Worm (Caenorhabditis elegans) whole organism, young adult: ENCODE results near the gene efa-6.

ENCODE experiments used
- B0019.2 ChIP-seq: fragments of 200-800 bp; sonication (Bioruptor generic); conservative IDR thresholded peaks from 2 replicates; pipeline ENCODE4 v1.3.6; 2022; ENCODE audit warnings: missing genetic modification reagents, missing genetic modification characterization, missing compliant biosample characterization
- B0336.3 ChIP-seq: fragments of 200-800 bp; sonication (Bioruptor generic); IDR thresholded peaks from 2 replicates; pipeline ENCODE4 v1.3.6; 2022; ENCODE audit warnings: missing genetic modification characterization, missing compliant biosample characterization
- C06A6.2 ChIP-seq: fragments of 200-800 bp; sonication (Bioruptor generic); conservative IDR thresholded peaks from 2 replicates; pipeline ENCODE4 v1.3.6; 2022; ENCODE audit warnings: missing genetic modification characterization, missing compliant biosample characterization
- F23B12.7 ChIP-seq: sonication (generic microtip); optimal IDR thresholded peaks from 2 replicates; lab custom pipeline; 2017; ENCODE audit warnings: missing genetic modification characterization, mild to moderate bottlenecking, missing compliant biosample characterization, antibody characterized with exemption, moderate library complexity; ENCODE audit not compliant: insufficient read depth
- F37B4.10 ChIP-seq: fragments of 200-800 bp; sonication (Bioruptor generic); IDR thresholded peaks from 2 replicates; pipeline ENCODE4 v1.3.6; 2022; ENCODE audit warnings: missing genetic modification characterization, missing compliant biosample characterization
- F49E8.2 ChIP-seq: sonication (generic microtip); optimal IDR thresholded peaks from 3 replicates; lab custom pipeline; 2017; ENCODE audit warnings: missing genetic modification characterization, mild to moderate bottlenecking, missing compliant biosample characterization, antibody characterized with exemption, moderate library complexity; ENCODE audit not compliant: insufficient read depth
- F55B11.4 ChIP-seq: sonication (generic microtip); optimal IDR thresholded peaks from 2 replicates; lab custom pipeline; 2016; ENCODE audit warnings: missing compliant biosample characterization, missing genetic modification characterization, borderline replicate concordance; ENCODE audit not compliant: insufficient read depth
- F57C9.4 ChIP-seq: sonication (generic microtip); optimal IDR thresholded peaks from 2 replicates; lab custom pipeline; 2017; ENCODE audit warnings: mild to moderate bottlenecking, missing genetic modification characterization, missing compliant biosample characterization
- atf-7 ChIP-seq: sonication (generic microtip); optimal IDR thresholded peaks from 2 replicates; lab custom pipeline; 2017; ENCODE audit warnings: mild to moderate bottlenecking, missing genetic modification characterization, missing compliant biosample characterization
- attf-5 ChIP-seq: fragments of 200-800 bp; sonication (Bioruptor generic); optimal IDR thresholded peaks from 2 replicates; lab custom pipeline; 2018; ENCODE audit warnings: mild to moderate bottlenecking, missing genetic modification characterization, missing compliant biosample characterization
- bed-1 ChIP-seq: fragments of 200-800 bp; sonication (Bioruptor generic); IDR thresholded peaks from 2 replicates; pipeline ENCODE4 v1.3.6; 2022; ENCODE audit warnings: missing genetic modification reagents, missing genetic modification characterization, missing compliant biosample characterization
- ccch-3 ChIP-seq: fragments of 200-800 bp; sonication (Bioruptor generic); optimal IDR thresholded peaks from 2 replicates; lab custom pipeline; 2018; ENCODE audit warnings: mild to moderate bottlenecking, missing genetic modification characterization, missing compliant biosample characterization
- ceh-27 ChIP-seq: fragments of 200-800 bp; sonication (Bioruptor generic); optimal IDR thresholded peaks from 2 replicates; lab custom pipeline; 2018; ENCODE audit warnings: mild to moderate bottlenecking, missing genetic modification characterization, moderate library complexity, missing compliant biosample characterization
- ceh-40 ChIP-seq: fragments of 200-800 bp; sonication (Bioruptor generic); IDR thresholded peaks from 2 replicates; pipeline ENCODE4 v1.3.6; 2022; ENCODE audit warnings: missing genetic modification characterization, missing compliant biosample characterization
- ceh-91 ChIP-seq: fragments of 200-800 bp; sonication (Bioruptor generic); IDR thresholded peaks from 2 replicates; pipeline ENCODE4 v1.3.6; 2022; ENCODE audit warnings: missing genetic modification reagents, missing genetic modification characterization, missing compliant biosample characterization
- dox-1 ChIP-seq: fragments of 200-800 bp; sonication (Bioruptor generic); IDR thresholded peaks from 2 replicates; pipeline ENCODE4 v1.3.6; 2022; ENCODE audit warnings: missing genetic modification reagents, missing genetic modification characterization, missing compliant biosample characterization
- efl-1 ChIP-seq: fragments of 150-350 bp; optimal IDR thresholded peaks from 2 replicates; lab custom pipeline; 2014; ENCODE audit warnings: missing biosample characterization, missing genetic modification reagents, missing genetic modification characterization
- egl-18 ChIP-seq: fragments of 200-800 bp; sonication (Bioruptor generic); IDR thresholded peaks from 2 replicates; pipeline ENCODE4 v1.3.6; 2022; ENCODE audit warnings: missing genetic modification reagents, missing genetic modification characterization, missing compliant biosample characterization
- ets-4 ChIP-seq: fragments of 200-800 bp; sonication (Bioruptor generic); optimal IDR thresholded peaks from 2 replicates; lab custom pipeline; 2018; ENCODE audit warnings: mild to moderate bottlenecking, missing genetic modification characterization, missing compliant biosample characterization
- fkh-3 ChIP-seq: sonication (generic microtip); optimal IDR thresholded peaks from 2 replicates; lab custom pipeline; 2016; ENCODE audit warnings: mild to moderate bottlenecking, missing genetic modification characterization, missing compliant biosample characterization
- gei-17 ChIP-seq: fragments of 200-800 bp; sonication (Bioruptor generic); optimal IDR thresholded peaks from 2 replicates; lab custom pipeline; 2018; ENCODE audit warnings: mild to moderate bottlenecking, missing genetic modification characterization, missing compliant biosample characterization
- hlh-26 ChIP-seq: fragments of 200-800 bp; sonication (Bioruptor generic); conservative IDR thresholded peaks from 2 replicates; pipeline ENCODE4 v1.3.6; 2022; ENCODE audit warnings: missing genetic modification reagents, missing genetic modification characterization, missing compliant biosample characterization
- hrde-1 ChIP-seq: sonication (generic microtip); optimal IDR thresholded peaks from 2 replicates; lab custom pipeline; 2016; ENCODE audit warnings: missing genetic modification characterization, mild to moderate bottlenecking, missing compliant biosample characterization, moderate library complexity, missing genotype, missing genetic modification reagents, borderline replicate concordance
- lag-1 ChIP-seq: fragments of 200-800 bp; sonication (Bioruptor generic); IDR thresholded peaks from 2 replicates; pipeline ENCODE4 v1.3.6; 2022; ENCODE audit warnings: missing genetic modification reagents, missing genetic modification characterization, missing compliant biosample characterization
- let-607 ChIP-seq, 2 experiments: fragments of 200-800 bp in 1 of 2; sonication (Bioruptor generic) in 1 of 2; sonication (generic microtip) in 1 of 2; optimal IDR thresholded peaks; 2 replicates each; lab custom pipeline; 2016 to 2018; ENCODE audit warnings: mild to moderate bottlenecking in 2 of 2, missing compliant biosample characterization in 2 of 2, missing genetic modification characterization in 2 of 2, moderate library complexity in 2 of 2, missing genotype in 1 of 2
- lin-35 ChIP-seq, 3 experiments: fragments of 150-350 bp in 2 of 3; sonication (generic microtip) in 1 of 3; optimal IDR thresholded peaks; 2 replicates each; lab custom pipeline; 2014 to 2018; ENCODE audit warnings: missing biosample characterization in 3 of 3, missing genetic modification characterization in 3 of 3, missing genetic modification reagents in 3 of 3
- lsy-27 ChIP-seq: sonication (generic microtip); optimal IDR thresholded peaks from 2 replicates; lab custom pipeline; 2017; ENCODE audit warnings: missing genetic modification characterization, mild to moderate bottlenecking, missing compliant biosample characterization, antibody characterized with exemption, missing genotype, borderline replicate concordance; ENCODE audit not compliant: insufficient read depth
- madf-10 ChIP-seq: sonication (generic microtip); optimal IDR thresholded peaks from 2 replicates; lab custom pipeline; 2016; ENCODE audit warnings: mild to moderate bottlenecking, missing genetic modification characterization, missing compliant biosample characterization
- madf-3 ChIP-seq: fragments of 200-800 bp; sonication (Bioruptor generic); IDR thresholded peaks from 2 replicates; pipeline ENCODE4 v1.3.6; 2022; ENCODE audit warnings: missing genetic modification reagents, missing genetic modification characterization, missing compliant biosample characterization
- madf-6 ChIP-seq: fragments of 200-800 bp; sonication (Bioruptor generic); IDR thresholded peaks from 2 replicates; pipeline ENCODE4 v1.3.6; 2022; ENCODE audit warnings: missing genetic modification reagents, missing genetic modification characterization, missing compliant biosample characterization
- mel-28 ChIP-seq: sonication (generic microtip); optimal IDR thresholded peaks from 2 replicates; lab custom pipeline; 2016; ENCODE audit warnings: borderline replicate concordance, mild to moderate bottlenecking, missing genetic modification characterization, missing compliant biosample characterization
- nfyb-1 ChIP-seq: fragments of 200-800 bp; sonication (Bioruptor generic); IDR thresholded peaks from 2 replicates; pipeline ENCODE4 v1.3.6; 2022; ENCODE audit warnings: missing genetic modification reagents, missing genetic modification characterization, missing compliant biosample characterization
- nhr-179 ChIP-seq: sonication (generic microtip); optimal IDR thresholded peaks from 2 replicates; lab custom pipeline; 2016; ENCODE audit warnings: mild to moderate bottlenecking, missing genetic modification characterization, missing compliant biosample characterization
- nhr-80 ChIP-seq: sonication (generic microtip); optimal IDR thresholded peaks from 2 replicates; lab custom pipeline; 2016; ENCODE audit warnings: missing genetic modification characterization, missing compliant biosample characterization
- nhr-90 ChIP-seq: sonication (generic microtip); optimal IDR thresholded peaks from 2 replicates; lab custom pipeline; 2016; ENCODE audit warnings: missing genotype, mild to moderate bottlenecking, missing genetic modification characterization, missing compliant biosample characterization
- pha-4 ChIP-seq: fragments of 150-350 bp; sonication (generic microtip); optimal IDR thresholded peaks from 2 replicates; lab custom pipeline; 2014; ENCODE audit warnings: missing biosample characterization, missing genetic modification reagents, missing genetic modification characterization
- sdz-38 ChIP-seq: sonication (generic microtip); optimal IDR thresholded peaks from 2 replicates; lab custom pipeline; 2016; ENCODE audit warnings: missing genotype, missing genetic modification characterization, missing compliant biosample characterization
- sea-2 ChIP-seq: fragments of 200-800 bp; sonication (Bioruptor generic); IDR thresholded peaks from 2 replicates; pipeline ENCODE4 v1.3.6; 2022; ENCODE audit warnings: missing genetic modification characterization, missing compliant biosample characterization
- snpc-1.1 ChIP-seq: sonication (generic microtip); optimal IDR thresholded peaks from 2 replicates; lab custom pipeline; 2017; ENCODE audit warnings: missing genetic modification characterization, mild to moderate bottlenecking, missing compliant biosample characterization, antibody characterized with exemption, moderate library complexity, missing genotype, missing genetic modification reagents; ENCODE audit not compliant: insufficient read depth
- somi-1 ChIP-seq: fragments of 200-800 bp; sonication (Bioruptor generic); optimal IDR thresholded peaks from 2 replicates; lab custom pipeline; 2018; ENCODE audit warnings: mild to moderate bottlenecking, missing genetic modification characterization, missing compliant biosample characterization
- sptf-2 ChIP-seq: fragments of 200-800 bp; sonication (Bioruptor generic); optimal IDR thresholded peaks from 2 replicates; lab custom pipeline; 2018; ENCODE audit warnings: mild to moderate bottlenecking, missing genetic modification characterization, missing compliant biosample characterization
- tlf-1 ChIP-seq: fragments of 200-800 bp; sonication (Bioruptor generic); optimal IDR thresholded peaks from 2 replicates; lab custom pipeline; 2018; ENCODE audit warnings: mild to moderate bottlenecking, missing genetic modification characterization, missing compliant biosample characterization
- zfh-2 ChIP-seq: fragments of 200-800 bp; sonication (Bioruptor generic); conservative IDR thresholded peaks from 2 replicates; pipeline ENCODE4 v1.3.6; 2022; ENCODE audit warnings: missing genetic modification reagents, missing genetic modification characterization, missing compliant biosample characterization
- zim-3 ChIP-seq: sonication (generic microtip); optimal IDR thresholded peaks from 2 replicates; lab custom pipeline; 2017; ENCODE audit warnings: mild to moderate bottlenecking, missing genetic modification characterization, moderate library complexity, missing compliant biosample characterization
- ztf-18 ChIP-seq: sonication (generic microtip); optimal IDR thresholded peaks from 2 replicates; lab custom pipeline; 2016; ENCODE audit warnings: missing genotype, mild to moderate bottlenecking, missing genetic modification characterization, missing compliant biosample characterization
- ztf-22 ChIP-seq: fragments of 200-800 bp; sonication (Bioruptor generic); optimal IDR thresholded peaks from 2 replicates; lab custom pipeline; 2018; ENCODE audit warnings: mild to moderate bottlenecking, missing genetic modification characterization, moderate library complexity, missing compliant biosample characterization
- ztf-26 ChIP-seq: sonication (generic microtip); optimal IDR thresholded peaks from 2 replicates; lab custom pipeline; 2017; ENCODE audit warnings: missing genetic modification characterization, missing compliant biosample characterization
- ztf-28 ChIP-seq: fragments of 200-800 bp; sonication (Bioruptor generic); IDR thresholded peaks from 2 replicates; pipeline ENCODE4 v1.3.6; 2022; ENCODE audit warnings: missing genetic modification reagents, missing genetic modification characterization, missing compliant biosample characterization

efa-6 gene

ce11 chrIV:12594574-12594973, 19.9 kb downstream of the efa-6 start (continued):
- no peak for TF ChIP-seq tlf-1 (GFP tag; lab: Kevin White, UChicago)
- peak; percentile 76 for TF ChIP-seq zim-3 (tag; lab: Kevin White, UChicago)
- peak; percentile 13 to 44 for TF ChIP-seq let-607 (tag; optimal IDR thresholded peaks at IDR 0.05; lab: Kevin White, UChicago)
- TF ChIP-seq fkh-3: no peak
- peak; percentile 55 for TF ChIP-seq nhr-80 (tag; lab: Kevin White, UChicago)
- TF ChIP-seq ets-4 (GFP tag; lab: Kevin White, UChicago): no peak
- TF ChIP-seq F49E8.2 (tag; lab: Kevin White, UChicago): peak; percentile 2
- no peak for TF ChIP-seq pha-4 (tag; lab: Kevin White, UChicago)
- TF ChIP-seq ztf-22 (GFP tag; lab: Kevin White, UChicago): no peak
- no peak for TF ChIP-seq sea-2
- TF ChIP-seq nfyb-1 (GFP tag; lab: Robert Waterston, UW): peak; percentile 83
- no peak for TF ChIP-seq snpc-1.1 (tag; lab: Kevin White, UChicago)
- TF ChIP-seq ccch-3 (GFP tag; lab: Kevin White, UChicago): no peak
- no peak for TF ChIP-seq B0019.2
- peak; percentile 71 for TF ChIP-seq B0336.3 (GFP tag; lab: Robert Waterston, UW)
- TF ChIP-seq nhr-179 (tag; lab: Kevin White, UChicago): no peak
- peak; percentile 47 for TF ChIP-seq ceh-27 (GFP tag; lab: Kevin White, UChicago)
- peak; percentile 89 for TF ChIP-seq ztf-28 (GFP tag; lab: Robert Waterston, UW)
- peak; percentile 56 for TF ChIP-seq ceh-91 (GFP tag; lab: Robert Waterston, UW)
- TF ChIP-seq F57C9.4 (tag; lab: Kevin White, UChicago): no peak
- TF ChIP-seq somi-1 (GFP tag; lab: Kevin White, UChicago): peak; percentile 72
- no peak for TF ChIP-seq hrde-1 (tag; lab: Kevin White, UChicago)
- TF ChIP-seq bed-1 (GFP tag; lab: Robert Waterston, UW): no peak
- TF ChIP-seq egl-18: no peak
- peak; percentile 57; the same call in 1 of the 2 replicates for TF ChIP-seq madf-3 (GFP tag; lab: Robert Waterston, UW)
- peak; percentile 2 for TF ChIP-seq efl-1
- peak; percentile 59 for TF ChIP-seq ztf-26 (tag; lab: Kevin White, UChicago)
- TF ChIP-seq F55B11.4 (tag; lab: Kevin White, UChicago): no peak
- TF ChIP-seq attf-5 (GFP tag; lab: Kevin White, UChicago): peak; percentile 76
- peak; percentile 11 for TF ChIP-seq mel-28 (tag; lab: Kevin White, UChicago)
- peak; percentile 52 for TF ChIP-seq atf-7 (tag; lab: Kevin White, UChicago)
- peak; percentile 89 for TF ChIP-seq F23B12.7 (tag; lab: Kevin White, UChicago)
- peak; percentile 4 for TF ChIP-seq gei-17 (GFP tag; lab: Kevin White, UChicago)
- TF ChIP-seq ceh-40 (GFP tag; lab: Robert Waterston, UW): 0 out of 2 replicates have a peak, but pooled peaks have one; percentile 37
- peak in 1 of 3 experiments; percentile 59 for TF ChIP-seq lin-35 (GFP tag; optimal IDR thresholded peaks at IDR 0.05; lab: Kevin White, UChicago)
- no peak for TF ChIP-seq F37B4.10 (GFP tag; lab: Robert Waterston, UW)
- peak; percentile 81 for TF ChIP-seq madf-10 (tag; lab: Kevin White, UChicago)
- peak; percentile 62 for TF ChIP-seq ztf-18 (tag; lab: Kevin White, UChicago)
- TF ChIP-seq sdz-38 (tag; lab: Kevin White, UChicago): no peak
- no peak for TF ChIP-seq lag-1 (GFP tag; lab: Robert Waterston, UW)
- peak; percentile 86 for TF ChIP-seq dox-1
- TF ChIP-seq nhr-90: peak; percentile 78
- no peak for TF ChIP-seq sptf-2 (GFP tag; lab: Kevin White, UChicago)
- TF ChIP-seq C06A6.2 (GFP tag; lab: Robert Waterston, UW): 0 out of 2 replicates have a peak, but pooled peaks have one; percentile 35
- TF ChIP-seq lsy-27 (tag; lab: Kevin White, UChicago): no peak
- TF ChIP-seq zfh-2 (GFP tag; lab: Robert Waterston, UW): peak; percentile 71
- TF ChIP-seq madf-6 (GFP tag; lab: Robert Waterston, UW): peak; percentile 47; the same call in 1 of the 2 replicates
- TF ChIP-seq hlh-26 (GFP tag; lab: Robert Waterston, UW): no peak
